Worm (Caenorhabditis elegans) whole organism, late embryonic: ENCODE results near the gene eas-1.

Experiments
- ama-1 ChIP-seq: fragments of 150-350 bp; optimal IDR thresholded peaks from 2 replicates; lab custom pipeline; 2014
- ceh-14 ChIP-seq: sonication (generic microtip); optimal IDR thresholded peaks from 2 replicates; lab custom pipeline; 2016; ENCODE audit warnings: missing genotype, missing genetic modification characterization, missing compliant biosample characterization
- ceh-45 ChIP-seq: fragments of 200-800 bp; sonication (Bioruptor generic); IDR thresholded peaks from 2 replicates; pipeline ENCODE4 v1.3.6; 2022; ENCODE audit warnings: missing genetic modification reagents, missing genetic modification characterization, missing compliant biosample characterization
- fkh-10 ChIP-seq: fragments of 150-350 bp; optimal IDR thresholded peaks from 2 replicates; lab custom pipeline; 2014; ENCODE audit warnings: missing biosample characterization, missing genetic modification reagents, missing genetic modification characterization
- hlh-6 ChIP-seq: sonication (generic microtip); optimal IDR thresholded peaks from 2 replicates; lab custom pipeline; 2016; ENCODE audit warnings: missing genotype, missing genetic modification characterization, missing compliant biosample characterization
- lin-11 ChIP-seq: fragments of 200-800 bp; sonication (Bioruptor generic); optimal IDR thresholded peaks from 2 replicates; lab custom pipeline; 2018; ENCODE audit warnings: mild to moderate bottlenecking, missing genetic modification characterization, missing compliant biosample characterization
- pha-4 ChIP-seq: fragments of 150-350 bp; optimal IDR thresholded peaks from 2 replicates; lab custom pipeline; 2018; ENCODE audit warnings: missing biosample characterization, missing genetic modification reagents, missing genetic modification characterization
- zip-5 ChIP-seq: sonication (generic microtip); optimal IDR thresholded peaks from 2 replicates; lab custom pipeline; 2016; ENCODE audit warnings: missing genetic modification characterization, missing compliant biosample characterization

- TF ChIP-seq hlh-6 (tag; lab: Kevin White, UChicago): no peak
- TF ChIP-seq fkh-10: no peak
- TF ChIP-seq ceh-45 (GFP tag; lab: Robert Waterston, UW): no peak
- TF ChIP-seq pha-4 (tag; lab: Kevin White, UChicago): no peak
- no peak for TF ChIP-seq ama-1 (lab: Kevin White, UChicago)
- TF ChIP-seq zip-5 (tag; lab: Kevin White, UChicago): no peak
- no peak for TF ChIP-seq ceh-14
- no peak for TF ChIP-seq lin-11
Observed at ce11 chrII:4693129-4693528, 47.1 kb upstream of the eas-1 start, which contains the start of gene F10G7.5.
